Worm (Caenorhabditis elegans): Measurements from ENCODE around the gene pax-1.

The pax-1 gene

DNA sequence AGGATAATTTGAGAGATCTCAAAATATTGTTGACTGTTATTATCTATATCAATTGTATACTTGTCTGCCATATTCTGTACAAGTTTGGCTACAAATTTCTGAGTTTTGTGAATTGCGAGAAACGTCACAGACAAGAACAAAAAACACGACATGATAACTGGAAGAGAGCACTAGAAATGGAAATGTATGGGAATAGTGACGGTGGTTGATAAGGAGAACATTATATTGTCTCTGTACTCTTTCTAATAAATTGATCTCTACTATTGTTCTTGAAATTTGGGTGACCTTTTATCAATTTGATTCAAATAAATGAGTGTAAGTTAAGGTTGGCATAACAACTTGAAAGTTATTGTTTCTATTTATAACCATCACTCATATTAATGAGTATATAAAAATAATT is 11.9 kb upstream of the pax-1 start:
- TF ChIP-seq fos-1 (tag; optimal IDR thresholded peaks at IDR 0.05): no peak
- TF ChIP-seq elt-2 (tag; optimal IDR thresholded peaks at IDR 0.05): peak; percentile 87
- peak; percentile 83 for TF ChIP-seq pqm-1 (tag; optimal IDR thresholded peaks at IDR 0.05)
- TF ChIP-seq ztf-11 (tag; optimal IDR thresholded peaks at IDR 0.05): no peak

DNA sequence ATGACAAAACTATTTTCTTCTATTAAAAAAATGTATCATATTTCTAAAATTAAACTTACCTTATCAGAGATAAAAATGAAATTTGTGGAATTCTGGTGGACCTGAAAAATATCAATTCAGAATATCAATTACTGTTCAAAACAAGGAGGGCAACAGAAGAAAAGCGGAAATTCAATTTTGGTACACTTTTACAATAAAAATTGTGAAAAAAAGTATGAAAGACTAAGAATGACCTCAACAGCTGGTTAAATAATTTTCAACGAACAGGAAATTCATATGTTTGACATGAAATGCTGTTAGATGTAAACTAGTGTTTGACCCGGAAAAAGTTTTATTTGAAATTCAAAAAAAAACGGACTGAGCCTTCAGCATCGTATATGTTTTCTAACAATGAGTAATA is 10.9 kb upstream of the pax-1 start, which contains the start of gene K07C11.7:
Gene K07C11.7 (minus strand): TSS at position 101 of the 400 bp plus-strand sequence.
- TF ChIP-seq ztf-11 (tag; optimal IDR thresholded peaks at IDR 0.05) (no peak), elt-2 (tag; optimal IDR thresholded peaks at IDR 0.05) (no peak), aly-2 (tag; optimal IDR thresholded peaks at IDR 0.05) (no peak), ceh-16 (tag; optimal IDR thresholded peaks at IDR 0.05) (no peak), mdl-1 (tag; optimal IDR thresholded peaks at IDR 0.05) (no peak), elt-1 (tag; optimal IDR thresholded peaks at IDR 0.05) (no peak), ztf-4 (tag; optimal IDR thresholded peaks at IDR 0.05) (no peak), fkh-2 (tag; optimal IDR thresholded peaks at IDR 0.05) (no peak), elt-3 (tag; optimal IDR thresholded peaks at IDR 0.05) (no peak), nfya-1 (tag; optimal IDR thresholded peaks at IDR 0.05; ENCODE audit: insufficient read depth) (no peak), fos-1 (tag; optimal IDR thresholded peaks at IDR 0.05) (no peak), unc-39 (tag; optimal IDR thresholded peaks at IDR 0.05) (no peak), ceh-82 (tag; optimal IDR thresholded peaks at IDR 0.05) (no peak), lsy-12 (tag; optimal IDR thresholded peaks at IDR 0.05) (no peak), nhr-23 (tag; optimal IDR thresholded peaks at IDR 0.05) (no peak), sea-2 (GFP tag; optimal IDR thresholded peaks at IDR 0.05) (no peak), unc-62 (GFP tag; optimal IDR thresholded peaks at IDR 0.05) (no peak), tbx-2 (tag; optimal IDR thresholded peaks at IDR 0.05) (no peak), mml-1 (tag; optimal IDR thresholded peaks at IDR 0.05) (no peak)

DNA sequence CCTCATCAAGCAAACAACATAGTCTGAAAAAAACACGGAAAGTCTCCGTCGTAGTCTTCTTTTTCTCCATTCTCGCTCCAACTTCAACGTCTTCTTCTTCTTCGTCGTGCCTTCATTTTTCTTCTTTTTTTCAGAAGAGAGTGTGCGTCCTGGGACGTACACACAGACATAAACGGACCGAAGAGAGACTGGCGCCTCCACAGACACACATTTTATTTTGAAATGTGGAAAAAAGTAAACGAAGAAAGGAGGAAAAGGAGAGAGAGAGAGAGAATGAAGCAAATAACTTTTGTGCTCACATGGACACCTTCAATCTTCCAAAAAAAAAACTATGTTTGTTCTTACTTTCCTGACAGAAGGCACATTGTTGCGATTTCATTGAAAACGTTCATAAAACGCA is 9.6 kb upstream of the pax-1 start:
- TF ChIP-seq nhr-43 (tag; optimal IDR thresholded peaks at IDR 0.05; ENCODE audit: poor library complexity, severe bottlenecking) (no peak), ztf-4 (tag; optimal IDR thresholded peaks at IDR 0.05) (no peak), ztf-11 (tag; optimal IDR thresholded peaks at IDR 0.05) (no peak), nhr-77 (tag; optimal IDR thresholded peaks at IDR 0.05) (no peak), nfya-1 (tag; optimal IDR thresholded peaks at IDR 0.05; ENCODE audit: insufficient read depth) (peak; percentile 25), hmg-11 (tag; optimal IDR thresholded peaks at IDR 0.05) (peak; percentile 70)

DNA sequence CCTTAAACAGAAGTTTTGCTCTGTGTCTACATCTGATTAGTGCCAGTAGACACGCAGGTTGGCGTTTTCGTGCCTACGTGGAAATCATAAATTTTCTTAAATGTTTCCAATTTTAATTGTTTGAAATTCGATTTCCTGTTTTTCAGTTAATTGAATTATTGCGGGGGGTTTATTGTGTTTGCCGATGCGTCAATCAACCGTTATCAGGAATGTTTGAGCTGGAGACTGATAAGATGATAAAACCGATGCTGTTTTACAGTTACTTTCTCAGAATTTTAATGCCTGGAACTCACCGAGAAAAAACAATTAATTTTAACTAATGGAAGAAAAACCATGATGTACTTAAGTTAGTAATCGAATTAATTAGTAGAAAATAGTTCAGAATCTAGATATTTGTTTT is 7.6 kb upstream of the pax-1 start:
- peak; percentile 80 for TF ChIP-seq pqm-1 (tag; optimal IDR thresholded peaks at IDR 0.05)
- TF ChIP-seq nhr-23 (tag; optimal IDR thresholded peaks at IDR 0.05): no peak
- TF ChIP-seq elt-2 (tag; optimal IDR thresholded peaks at IDR 0.05): peak; percentile 91
- TF ChIP-seq mml-1 (tag; optimal IDR thresholded peaks at IDR 0.05): no peak

DNA sequence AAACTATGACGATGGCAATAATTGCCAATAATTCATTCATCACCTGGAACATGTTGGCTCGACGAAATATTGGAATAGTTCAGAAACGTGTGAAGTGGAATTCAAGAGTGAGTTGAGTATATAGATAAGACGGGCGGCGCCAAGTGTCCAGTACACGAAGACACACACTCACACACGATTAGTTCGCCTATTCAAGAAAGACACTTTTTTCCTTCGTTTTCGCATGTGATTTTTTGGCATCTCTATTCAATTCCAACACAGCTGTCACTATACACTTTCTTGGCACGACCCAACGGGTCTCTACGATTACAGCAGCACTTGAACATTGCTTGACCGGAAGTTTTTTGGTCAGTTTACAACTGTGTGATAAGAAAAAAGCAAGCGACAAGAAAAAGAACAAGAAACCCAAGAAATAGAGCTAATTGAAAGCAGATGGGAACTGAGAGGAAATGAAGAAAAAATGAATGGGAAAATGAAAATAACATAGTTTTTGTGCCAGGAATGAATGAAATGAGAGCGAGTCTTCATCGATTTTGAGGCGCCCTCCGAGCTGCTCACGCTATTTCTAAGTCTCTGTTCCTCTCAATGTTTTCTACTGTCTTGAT is 7.0 kb upstream of the pax-1 start, which contains the start of gene K07C11.8:
Gene K07C11.8 (minus strand): TSS at position 224 of the 605 bp plus-strand sequence.
- TF ChIP-seq lin-39 (tag; optimal IDR thresholded peaks at IDR 0.05) (peak; percentile 16), daf-12 (tag; optimal IDR thresholded peaks at IDR 0.05) (no peak), elt-2 (tag; optimal IDR thresholded peaks at IDR 0.05) (peak; percentile 46)

DNA sequence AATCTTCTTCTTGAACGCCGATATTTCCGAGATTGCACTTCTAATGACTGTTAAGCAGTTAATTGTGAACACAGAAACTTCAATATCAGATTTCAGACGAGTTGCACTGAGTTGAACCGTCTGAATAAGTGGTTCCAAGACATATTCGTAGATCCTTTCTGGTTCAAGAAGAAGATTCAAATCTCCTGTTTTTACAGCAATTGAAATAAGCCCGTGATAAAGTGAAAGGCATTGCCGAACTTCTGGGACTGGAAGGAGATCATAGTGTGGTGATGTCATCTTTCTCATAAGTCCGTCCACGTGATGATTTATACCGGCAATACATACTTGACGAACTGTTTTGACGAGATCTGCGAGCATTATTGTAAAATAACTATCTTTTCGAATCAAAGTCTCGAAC is 5.2 kb upstream of the pax-1 start:
- TF ChIP-seq ZK546.5 (tag; optimal IDR thresholded peaks at IDR 0.05) (no peak), lin-39 (tag; optimal IDR thresholded peaks at IDR 0.05) (no peak), ceh-82 (tag; optimal IDR thresholded peaks at IDR 0.05) (no peak), eor-1 (tag; optimal IDR thresholded peaks at IDR 0.05) (no peak), unc-62 (GFP tag; optimal IDR thresholded peaks at IDR 0.05) (no peak), sea-2 (GFP tag; optimal IDR thresholded peaks at IDR 0.05) (no peak), nhr-67 (tag; optimal IDR thresholded peaks at IDR 0.05) (no peak), egl-5 (tag; optimal IDR thresholded peaks at IDR 0.05) (no peak)
